Fruit fly (Drosophila melanogaster) whole organism, embryonic: ENCODE measurements around the gene bbg.

Experiments used
- Antp ChIP-seq: fragments of 200-800 bp; sonication (Bioruptor generic); optimal IDR thresholded peaks from 3 replicates; lab custom pipeline; 2016; ENCODE audit warnings: missing biosample characterization, missing genetic modification characterization
- CG10209 ChIP-seq: fragments of 200-800 bp; sonication (Bioruptor generic); optimal IDR thresholded peaks from 3 replicates; lab custom pipeline; 2017; ENCODE audit warnings: missing biosample characterization, mild to moderate bottlenecking, missing genetic modification characterization, missing genetic modification reagents
- CG11723 ChIP-seq: fragments of 200-800 bp; sonication (Bioruptor generic); optimal IDR thresholded peaks from 2 replicates; lab custom pipeline; 2017; ENCODE audit warnings: missing biosample characterization, mild to moderate bottlenecking, missing genetic modification characterization
- CG14710 ChIP-seq: fragments of 200-800 bp; sonication (Bioruptor generic); optimal IDR thresholded peaks from 3 replicates; lab custom pipeline; 2019; ENCODE audit warnings: missing biosample characterization, mild to moderate bottlenecking, missing genetic modification characterization, moderate library complexity
- CG1529 ChIP-seq: fragments of 200-800 bp; sonication (Bioruptor generic); optimal IDR thresholded peaks from 3 replicates; lab custom pipeline; 2018; ENCODE audit warnings: missing biosample characterization, missing genetic modification characterization
- CG2120 ChIP-seq: fragments of 200-800 bp; sonication (Bioruptor generic); optimal IDR thresholded peaks from 3 replicates; lab custom pipeline; 2016; ENCODE audit warnings: missing biosample characterization, missing genetic modification characterization
- CG2202 ChIP-seq: fragments of 200-800 bp; sonication (Bioruptor generic); optimal IDR thresholded peaks from 2 replicates; lab custom pipeline; 2018; ENCODE audit warnings: missing biosample characterization, mild to moderate bottlenecking, missing genetic modification characterization
- CG30403 ChIP-seq: fragments of 200-800 bp; sonication (Bioruptor generic); optimal IDR thresholded peaks from 3 replicates; lab custom pipeline; 2016; ENCODE audit warnings: missing biosample characterization, missing genetic modification characterization
- CG31388 ChIP-seq: fragments of 200-800 bp; sonication (Bioruptor generic); optimal IDR thresholded peaks from 2 replicates; lab custom pipeline; 2016; ENCODE audit warnings: missing biosample characterization, missing genetic modification characterization
- CG31441 ChIP-seq: fragments of 200-800 bp; sonication (Bioruptor generic); IDR thresholded peaks from 2 replicates; pipeline ENCODE4 v1.3.6; 2022; ENCODE audit warnings: missing biosample characterization, missing genetic modification characterization
- CG32772 ChIP-seq: fragments of 200-800 bp; sonication (Bioruptor generic); IDR thresholded peaks from 2 replicates; pipeline ENCODE4 v1.3.6; 2022; ENCODE audit warnings: missing biosample characterization, missing genetic modification characterization
- CG6272 ChIP-seq: fragments of 200-800 bp; sonication (Bioruptor generic); IDR thresholded peaks from 2 replicates; pipeline ENCODE4 v1.3.6; 2022; ENCODE audit warnings: missing biosample characterization, missing genetic modification characterization
- CG6689 ChIP-seq: fragments of 200-800 bp; sonication (Bioruptor generic); IDR thresholded peaks from 2 replicates; pipeline ENCODE4 v1.3.6; 2022; ENCODE audit warnings: missing biosample characterization, missing genetic modification characterization
- CG8388 ChIP-seq: fragments of 200-800 bp; sonication (Bioruptor generic); optimal IDR thresholded peaks from 2 replicates; lab custom pipeline; 2019; ENCODE audit warnings: missing biosample characterization, mild to moderate bottlenecking, missing genetic modification characterization, moderate library complexity
- CTCF ChIP-seq: fragments of 200-800 bp; sonication (Bioruptor generic); optimal IDR thresholded peaks from 2 replicates; lab custom pipeline; 2017; ENCODE audit warnings: missing biosample characterization, mild to moderate bottlenecking, missing genetic modification characterization, moderate library complexity
- Camta ChIP-seq: fragments of 200-800 bp; sonication (Bioruptor generic); optimal IDR thresholded peaks from 2 replicates; lab custom pipeline; 2016; ENCODE audit warnings: missing biosample characterization, missing genetic modification characterization
- CrebB ChIP-seq: fragments of 200-800 bp; sonication (Bioruptor generic); optimal IDR thresholded peaks from 3 replicates; lab custom pipeline; 2018; ENCODE audit warnings: missing biosample characterization, mild to moderate bottlenecking, missing genetic modification characterization
- Dip2 ChIP-seq: fragments of 200-800 bp; sonication (Bioruptor generic); IDR thresholded peaks from 2 replicates; pipeline ENCODE4 v1.3.6; 2022; ENCODE audit warnings: missing biosample characterization, missing genetic modification characterization
- Dip3 ChIP-seq: fragments of 200-800 bp; sonication (Bioruptor generic); optimal IDR thresholded peaks from 3 replicates; lab custom pipeline; 2016; ENCODE audit warnings: missing biosample characterization, missing genetic modification characterization
- ERR ChIP-seq: fragments of 200-800 bp; sonication (Bioruptor generic); optimal IDR thresholded peaks from 2 replicates; lab custom pipeline; 2016; ENCODE audit warnings: missing biosample characterization, missing genetic modification characterization
- Fer1 ChIP-seq: fragments of 200-800 bp; sonication (Bioruptor generic); optimal IDR thresholded peaks from 2 replicates; lab custom pipeline; 2017; ENCODE audit warnings: missing biosample characterization, mild to moderate bottlenecking, missing genetic modification characterization
- H15 ChIP-seq: fragments of 200-800 bp; sonication (Bioruptor generic); IDR thresholded peaks from 3 replicates; pipeline ENCODE4 v1.3.6; 2022; ENCODE audit warnings: missing biosample characterization, missing genetic modification characterization
- HLH3B ChIP-seq: fragments of 200-800 bp; sonication (Bioruptor generic); IDR thresholded peaks from 2 replicates; pipeline ENCODE4 v1.3.6; 2022; ENCODE audit warnings: missing biosample characterization, missing genetic modification characterization
- Kr ChIP-seq: fragments of 200-800 bp; sonication (Bioruptor generic); optimal IDR thresholded peaks from 2 replicates; lab custom pipeline; 2017; ENCODE audit warnings: missing biosample characterization, mild to moderate bottlenecking, missing genetic modification characterization
- MTF-1 ChIP-seq: fragments of 200-800 bp; sonication (Bioruptor generic); optimal IDR thresholded peaks from 2 replicates; lab custom pipeline; 2018; ENCODE audit warnings: missing biosample characterization, mild to moderate bottlenecking, missing genetic modification characterization, borderline replicate concordance
- Mad ChIP-seq: fragments of 200-800 bp; sonication (Bioruptor generic); optimal IDR thresholded peaks from 2 replicates; lab custom pipeline; 2016; ENCODE audit warnings: missing biosample characterization, missing genetic modification characterization
- Nf-YA ChIP-seq: fragments of 200-800 bp; sonication (Bioruptor generic); IDR thresholded peaks from 2 replicates; pipeline ENCODE4 v1.3.6; 2022; ENCODE audit warnings: missing biosample characterization, missing genetic modification characterization
- Ptx1 ChIP-seq: fragments of 200-800 bp; sonication (Bioruptor generic); IDR thresholded peaks from 2 replicates; pipeline ENCODE4 v1.3.6; 2022; ENCODE audit warnings: missing biosample characterization, missing genetic modification characterization
- Ravus ChIP-seq: fragments of 200-800 bp; sonication (Bioruptor generic); IDR thresholded peaks from 2 replicates; pipeline ENCODE4 v1.3.6; 2022; ENCODE audit warnings: missing biosample characterization, missing genetic modification characterization
- Six4 ChIP-seq: fragments of 200-800 bp; sonication (Bioruptor generic); optimal IDR thresholded peaks from 2 replicates; lab custom pipeline; 2016; ENCODE audit warnings: missing biosample characterization, missing genetic modification characterization
- ab ChIP-seq: fragments of 200-800 bp; sonication (Bioruptor generic); optimal IDR thresholded peaks from 2 replicates; lab custom pipeline; 2016; ENCODE audit warnings: missing biosample characterization, missing genetic modification characterization
- ap ChIP-seq: fragments of 200-800 bp; sonication (Bioruptor generic); IDR thresholded peaks from 2 replicates; pipeline ENCODE4 v1.3.6; 2022; ENCODE audit warnings: missing biosample characterization, missing genetic modification characterization
- bbx ChIP-seq: fragments of 200-800 bp; sonication (Bioruptor generic); IDR thresholded peaks from 2 replicates; pipeline ENCODE4 v1.3.6; 2022; ENCODE audit warnings: missing biosample characterization, missing genetic modification characterization; ENCODE audit not compliant: partially characterized antibody
- btn ChIP-seq: fragments of 200-800 bp; sonication (Bioruptor generic); optimal IDR thresholded peaks from 2 replicates; lab custom pipeline; 2016; ENCODE audit warnings: missing biosample characterization, missing genetic modification characterization
- croc ChIP-seq: fragments of 200-800 bp; sonication (Bioruptor generic); conservative IDR thresholded peaks from 3 replicates; pipeline ENCODE4 v1.3.6; 2022; ENCODE audit warnings: missing biosample characterization, missing genetic modification characterization
- dimm ChIP-seq: fragments of 200-800 bp; sonication (Bioruptor generic); IDR thresholded peaks from 2 replicates; pipeline ENCODE4 v1.3.6; 2022; ENCODE audit warnings: missing biosample characterization, missing genetic modification characterization
- dysf ChIP-seq: fragments of 200-800 bp; sonication (Bioruptor generic); IDR thresholded peaks from 3 replicates; pipeline ENCODE4 v1.3.6; 2022; ENCODE audit warnings: missing biosample characterization, missing genetic modification characterization
- emc ChIP-seq: fragments of 200-800 bp; sonication (Bioruptor generic); optimal IDR thresholded peaks from 2 replicates; lab custom pipeline; 2016; ENCODE audit warnings: missing biosample characterization, missing genetic modification characterization
- esg ChIP-seq: fragments of 200-800 bp; sonication (Bioruptor generic); conservative IDR thresholded peaks from 2 replicates; pipeline ENCODE4 v1.3.6; 2022; ENCODE audit warnings: missing biosample characterization, missing genetic modification characterization
- gce ChIP-seq: fragments of 200-800 bp; sonication (Bioruptor generic); IDR thresholded peaks from 3 replicates; pipeline ENCODE4 v1.3.6; 2022; ENCODE audit warnings: missing biosample characterization, missing genetic modification characterization
- gcm2 ChIP-seq: fragments of 200-800 bp; sonication (Bioruptor generic); optimal IDR thresholded peaks from 2 replicates; lab custom pipeline; 2016; ENCODE audit warnings: missing biosample characterization, missing genetic modification characterization
- gfzf ChIP-seq: fragments of 200-800 bp; sonication (Bioruptor generic); optimal IDR thresholded peaks from 2 replicates; lab custom pipeline; 2016; ENCODE audit warnings: missing biosample characterization, mild to moderate bottlenecking, missing genetic modification characterization, moderate library complexity
- gsb-n ChIP-seq: fragments of 200-800 bp; sonication (Bioruptor generic); optimal IDR thresholded peaks from 3 replicates; lab custom pipeline; 2018; ENCODE audit warnings: missing biosample characterization, mild to moderate bottlenecking, missing genetic modification characterization
- insv ChIP-seq, 2 experiments: fragments of 200-800 bp; sonication (Bioruptor generic); optimal IDR thresholded peaks; 3 replicates each; lab custom pipeline; 2016 to 2018; ENCODE audit warnings: missing biosample characterization in 2 of 2, missing genetic modification characterization in 2 of 2
- jigr1 ChIP-seq: fragments of 200-800 bp; sonication (Bioruptor generic); IDR thresholded peaks from 3 replicates; pipeline ENCODE4 v1.3.6; 2022; ENCODE audit warnings: missing biosample characterization, missing genetic modification characterization
- jing ChIP-seq: fragments of 200-800 bp; sonication (Bioruptor generic); optimal IDR thresholded peaks from 2 replicates; lab custom pipeline; 2018; ENCODE audit warnings: missing biosample characterization, mild to moderate bottlenecking, missing genetic modification characterization
- odd ChIP-seq: fragments of 200-800 bp; sonication (Bioruptor generic); optimal IDR thresholded peaks from 2 replicates; lab custom pipeline; 2017; ENCODE audit warnings: missing biosample characterization, mild to moderate bottlenecking, missing genetic modification characterization
- pnt ChIP-seq: fragments of 200-800 bp; sonication (Bioruptor generic); optimal IDR thresholded peaks from 3 replicates; lab custom pipeline; 2016; ENCODE audit warnings: missing biosample characterization, missing genetic modification characterization
- row ChIP-seq: fragments of 200-800 bp; sonication (Bioruptor generic); IDR thresholded peaks from 3 replicates; pipeline ENCODE4 v1.3.6; 2022; ENCODE audit warnings: missing biosample characterization, missing genetic modification characterization
- salm ChIP-seq: fragments of 200-800 bp; sonication (Bioruptor generic); optimal IDR thresholded peaks from 2 replicates; lab custom pipeline; 2018; ENCODE audit warnings: missing biosample characterization, mild to moderate bottlenecking, missing genetic modification characterization
- stc ChIP-seq: fragments of 200-800 bp; sonication (Bioruptor generic); IDR thresholded peaks from 2 replicates; pipeline ENCODE4 v1.3.6; 2022; ENCODE audit warnings: missing biosample characterization, missing genetic modification characterization
- tio ChIP-seq: fragments of 200-800 bp; sonication (Bioruptor generic); optimal IDR thresholded peaks from 2 replicates; lab custom pipeline; 2017; ENCODE audit warnings: missing biosample characterization, missing genetic modification characterization, inconsistent platforms
- vnd ChIP-seq: fragments of 200-800 bp; sonication (Bioruptor generic); IDR thresholded peaks from 3 replicates; pipeline ENCODE4 v1.3.6; 2022; ENCODE audit warnings: missing biosample characterization, missing genetic modification characterization; ENCODE audit not compliant: partially characterized antibody

Gene bbg

DNA sequence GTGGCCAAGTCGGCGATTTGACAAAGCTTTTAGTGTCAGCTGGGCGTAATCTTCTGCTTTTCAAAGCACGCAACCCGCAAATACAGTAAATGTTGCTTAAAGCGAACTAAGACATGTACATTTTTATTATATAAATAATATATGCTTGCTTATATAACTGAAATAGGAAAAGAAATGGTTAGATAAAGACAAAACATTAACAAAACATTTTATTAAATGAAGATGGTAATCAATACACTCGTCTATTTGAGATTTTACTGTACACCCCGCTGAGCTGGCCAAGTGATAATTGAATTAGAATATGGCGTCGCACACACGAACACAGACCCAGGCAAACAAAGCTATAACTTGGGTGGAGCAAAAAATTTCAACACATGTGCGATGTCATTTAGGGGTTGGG lies 38.6 kb upstream of the bbg start (continued):
- TF ChIP-seq gfzf (GFP tag; lab: Kevin White, UChicago), result no peak
- TF ChIP-seq Dip3 (GFP tag; lab: Kevin White, UChicago), result no peak
- TF ChIP-seq croc (GFP tag; lab: Robert Waterston, UW), result peak; percentile 25; the same call in 2 of the 3 replicates
- no peak for TF ChIP-seq pnt (GFP tag; lab: Kevin White, UChicago)
- no peak for TF ChIP-seq ab (GFP tag; lab: Kevin White, UChicago)
- TF ChIP-seq stc (GFP tag; lab: Robert Waterston, UW), result no peak
- TF ChIP-seq CG6689, result peak; percentile 43
- 0 out of 3 replicates have a peak, but pooled peaks have one; percentile 17 for TF ChIP-seq gce (GFP tag; lab: Robert Waterston, UW)
- TF ChIP-seq gsb-n (tag; lab: Kevin White, UChicago), result peak; percentile 18
- no peak for TF ChIP-seq salm (tag; lab: Kevin White, UChicago)
- TF ChIP-seq H15, result no peak
- no peak for TF ChIP-seq Kr (GFP tag; lab: Kevin White, UChicago)
- no peak for TF ChIP-seq emc (GFP tag; lab: Kevin White, UChicago)
- TF ChIP-seq jigr1 (GFP tag; lab: Robert Waterston, UW), result no peak
- no peak for TF ChIP-seq jing (GFP tag; lab: Kevin White, UChicago)
- TF ChIP-seq CG6272 (GFP tag; lab: Robert Waterston, UW), result no peak
- no peak for TF ChIP-seq CG11723
- TF ChIP-seq CG10209, result no peak
- TF ChIP-seq Mad (GFP tag; lab: Kevin White, UChicago), result no peak
- TF ChIP-seq insv (GFP tag; optimal IDR thresholded peaks at IDR 0.05; lab: Kevin White, UChicago), result no peak
- no peak for TF ChIP-seq Dip2 (GFP tag; lab: Robert Waterston, UW)
- no peak for TF ChIP-seq ERR (GFP tag; lab: Kevin White, UChicago)
- TF ChIP-seq CG2120 (GFP tag; lab: Kevin White, UChicago), result no peak
- no peak; the same call in 1 of the 2 replicates for TF ChIP-seq CG32772 (GFP tag; lab: Robert Waterston, UW)
- TF ChIP-seq Antp (GFP tag; lab: Kevin White, UChicago), result no peak
- TF ChIP-seq CG31441 (GFP tag; lab: Robert Waterston, UW), result peak; percentile 42; the same call in 1 of the 2 replicates
- TF ChIP-seq bbx (GFP tag; lab: Robert Waterston, UW), result no peak
- TF ChIP-seq esg (GFP tag; lab: Robert Waterston, UW), result no peak
- TF ChIP-seq tio (GFP tag; lab: Kevin White, UChicago), result no peak
- TF ChIP-seq CG2202, result no peak
- no peak for TF ChIP-seq CG30403 (GFP tag; lab: Kevin White, UChicago)
- TF ChIP-seq CG1529 (GFP tag; lab: Kevin White, UChicago), result no peak
- TF ChIP-seq Fer1 (GFP tag; lab: Kevin White, UChicago), result no peak
- no peak for TF ChIP-seq odd (GFP tag; lab: Kevin White, UChicago)
- no peak for TF ChIP-seq dimm (GFP tag; lab: Robert Waterston, UW)
- no peak for TF ChIP-seq CG8388 (GFP tag; lab: Kevin White, UChicago)
- no peak for TF ChIP-seq CG31388
- no peak for TF ChIP-seq Camta (GFP tag; lab: Kevin White, UChicago)
- TF ChIP-seq gcm2 (GFP tag; lab: Kevin White, UChicago), result no peak
- peak; percentile 45; the same call in 1 of the 2 replicates for TF ChIP-seq HLH3B (GFP tag; lab: Robert Waterston, UW)
- TF ChIP-seq btn, result no peak
- peak; percentile 63 for TF ChIP-seq row (GFP tag; lab: Robert Waterston, UW)
- peak; percentile 49; the same call in 2 of the 3 replicates for TF ChIP-seq dysf (GFP tag; lab: Robert Waterston, UW)
- TF ChIP-seq MTF-1 (GFP tag; lab: Kevin White, UChicago), result no peak
- peak; percentile 25 for TF ChIP-seq CG14710 (tag; lab: Kevin White, UChicago)
- TF ChIP-seq ap (GFP tag; lab: Robert Waterston, UW), result no peak
- TF ChIP-seq Nf-YA, result no peak
- TF ChIP-seq Six4 (GFP tag; lab: Kevin White, UChicago), result no peak
- TF ChIP-seq Ptx1, result peak; percentile 56
- TF ChIP-seq Ravus, result no peak
- TF ChIP-seq CrebB (tag; lab: Kevin White, UChicago), result no peak
- no peak for TF ChIP-seq CTCF
- TF ChIP-seq vnd (GFP tag; lab: Robert Waterston, UW), result no peak
